Worm (Caenorhabditis elegans): Measurements from ENCODE around the gene F13D12.8.

ce11 chrII:11694432-11694831 is 38.0 kb downstream of the F13D12.8 start:
- TF ChIP-seq ama-1 (optimal IDR thresholded peaks at IDR 0.05) (no peak), pes-1 (GFP tag; IDR thresholded peaks at IDR 0.05) (peak; percentile 32; the same call in 1 of the 2 replicates), hnd-1 (tag; optimal IDR thresholded peaks at IDR 0.05) (no peak), aly-1 (tag; optimal IDR thresholded peaks at IDR 0.05) (no peak), tbx-37 (GFP tag; conservative IDR thresholded peaks at IDR 0.05) (no peak), flt-1 (GFP tag; IDR thresholded peaks at IDR 0.05) (no peak)

Measured in whole organism, early embryonic.